Worm (Caenorhabditis elegans): ENCODE data around the gene K08B5.1.

DNA sequence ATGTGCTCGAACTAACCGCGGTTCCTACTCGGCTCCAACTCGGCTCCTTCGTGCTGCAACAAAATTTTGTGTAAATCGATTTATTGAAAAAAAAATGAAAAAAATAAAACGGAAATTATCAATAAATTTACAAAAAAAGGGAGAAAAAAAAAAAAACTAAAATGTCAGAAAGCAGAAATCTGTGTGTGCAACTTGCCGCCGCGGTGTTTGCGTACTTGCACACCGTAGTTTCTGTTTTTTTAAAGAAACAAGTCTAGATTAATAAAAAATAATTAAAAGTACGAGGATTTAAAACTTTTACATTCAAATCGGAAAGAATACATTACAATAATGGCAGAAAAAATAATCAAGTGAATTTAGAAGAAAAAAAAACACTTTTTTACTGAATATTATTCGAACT is 36.5 kb upstream of the K08B5.1 start:
- TF ChIP-seq cog-1 (tag; optimal IDR thresholded peaks at IDR 0.05): no peak
- no peak for TF ChIP-seq flt-1 (GFP tag; IDR thresholded peaks at IDR 0.05)
- TF ChIP-seq T22C8.4 (GFP tag; IDR thresholded peaks at IDR 0.05): no peak
- no peak for TF ChIP-seq tab-1 (GFP tag; IDR thresholded peaks at IDR 0.05)
- TF ChIP-seq ztf-29 (GFP tag; IDR thresholded peaks at IDR 0.05): no peak
- TF ChIP-seq ztf-23 (GFP tag; IDR thresholded peaks at IDR 0.05): no peak
- no peak for TF ChIP-seq ref-1 (GFP tag; conservative IDR thresholded peaks at IDR 0.05)

All from whole organism, midembryonic.